Worm (Caenorhabditis elegans): ENCODE results near the gene mrpl-49.

DNA sequence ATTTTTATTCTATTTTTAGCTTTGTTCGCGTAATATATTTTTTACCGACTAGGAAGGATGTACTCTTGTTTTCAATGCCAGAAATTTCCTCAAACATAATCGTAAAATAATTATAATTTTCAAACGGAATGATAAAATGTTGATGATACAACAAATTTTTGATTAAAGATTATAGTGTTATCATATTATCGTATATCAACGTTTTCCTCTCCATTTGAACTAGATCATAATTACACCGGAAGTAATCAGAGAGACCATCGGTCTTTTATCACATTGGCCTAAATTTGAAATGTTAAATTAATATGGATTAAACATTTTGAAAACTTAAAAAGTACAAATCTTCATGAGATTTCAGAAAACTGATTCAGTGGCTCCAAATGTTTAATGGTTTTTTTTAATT is 4.3 kb downstream of the mrpl-49 start:
- TF ChIP-seq ceh-9 (tag; optimal IDR thresholded peaks at IDR 0.05) (no peak), nfya-1 (tag; optimal IDR thresholded peaks at IDR 0.05) (no peak)
